Fruit fly (Drosophila melanogaster) Kc167 (cell line): ENCODE results near the gene Mocs1.

Experiments
- Myc ChIP-seq: fragments of >200 bp; optimal IDR thresholded peaks from 2 replicates; lab custom pipeline; 2017; ENCODE audit warnings: missing external identifiers
- Sin3A ChIP-seq: fragments of >200 bp; optimal IDR thresholded peaks from 2 replicates; lab custom pipeline; 2018; ENCODE audit warnings: missing external identifiers
- h ChIP-seq: fragments of >200 bp; optimal IDR thresholded peaks from 3 replicates; lab custom pipeline; 2018; ENCODE audit warnings: missing external identifiers
- insv ChIP-seq: fragments of >200 bp; optimal IDR thresholded peaks from 3 replicates; lab custom pipeline; 2018; ENCODE audit warnings: missing external identifiers
- psq ChIP-seq: fragments of >200 bp; optimal IDR thresholded peaks from 2 replicates; lab custom pipeline; 2017; ENCODE audit warnings: missing external identifiers
- ttk ChIP-seq: sonication (Bioruptor generic); optimal IDR thresholded peaks from 2 replicates; lab custom pipeline; 2017; ENCODE audit warnings: missing external identifiers

Gene Mocs1

DNA sequence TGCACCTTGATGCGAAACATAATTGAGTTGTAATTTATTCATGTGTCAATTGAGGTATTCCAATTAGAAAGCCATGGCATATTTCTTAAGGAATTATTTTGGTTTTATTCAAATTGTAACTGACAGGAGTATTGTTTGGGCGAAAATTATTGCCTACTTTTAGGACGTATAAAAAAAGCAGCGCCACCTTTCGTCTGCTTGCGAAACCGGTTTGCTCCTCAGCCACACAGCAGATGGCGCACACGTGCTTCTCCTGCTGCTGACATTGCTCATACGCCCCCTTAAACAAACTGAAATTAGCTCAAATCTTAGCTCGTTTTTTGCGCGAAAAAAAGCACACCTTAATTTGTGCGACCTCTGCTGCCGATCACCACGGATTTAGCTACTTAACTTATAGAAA lies 22.4 kb upstream of the Mocs1 start:
- no peak for TF ChIP-seq insv (lab: Kevin White, UChicago)
- TF ChIP-seq psq (lab: Kevin White, UChicago): no peak
- no peak for TF ChIP-seq Sin3A (lab: Kevin White, UChicago)
- no peak for TF ChIP-seq ttk (lab: Kevin White, UChicago)
- TF ChIP-seq Myc: no peak
- no peak for TF ChIP-seq h (lab: Kevin White, UChicago)

dm6 chr3L:11049414-11049813 lies 20.9 kb upstream of the Mocs1 start:
- TF ChIP-seq Myc: no peak

DNA sequence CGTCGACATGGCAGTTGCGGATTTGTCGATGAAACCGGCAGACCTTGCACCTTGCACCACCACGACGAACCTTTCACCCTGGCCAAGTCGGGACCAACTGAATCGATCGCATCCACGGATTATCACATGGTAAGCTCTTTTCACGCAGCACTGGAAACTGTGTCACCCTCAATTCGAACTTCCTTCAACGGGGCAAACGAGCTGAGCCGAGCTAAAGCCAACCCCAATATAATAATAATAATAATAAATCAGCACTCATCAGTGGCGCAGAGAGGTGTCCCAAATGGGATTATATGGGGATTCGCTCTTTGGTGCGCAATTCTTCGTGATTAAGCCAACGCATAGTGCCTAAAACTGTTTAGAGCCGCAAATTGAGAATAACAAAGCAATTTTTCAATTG lies 19.1 kb upstream of the Mocs1 start, which contains the start of gene CG43693:
Gene CG43693, minus strand, starts transcription at position 101 of the 400 bp plus-strand sequence.
- TF ChIP-seq ttk (lab: Kevin White, UChicago): no peak
- TF ChIP-seq h (lab: Kevin White, UChicago): no peak
- TF ChIP-seq Myc: no peak
- TF ChIP-seq psq (lab: Kevin White, UChicago): no peak
- no peak for TF ChIP-seq insv (lab: Kevin White, UChicago)
- TF ChIP-seq Sin3A (lab: Kevin White, UChicago): no peak

- no peak for TF ChIP-seq h (lab: Kevin White, UChicago)
- no peak for TF ChIP-seq ttk (lab: Kevin White, UChicago)
- no peak for TF ChIP-seq insv (lab: Kevin White, UChicago)
- TF ChIP-seq Myc: no peak
- no peak for TF ChIP-seq psq (lab: Kevin White, UChicago)
- TF ChIP-seq Sin3A (lab: Kevin White, UChicago): no peak
These were observed 17.5 kb upstream of the Mocs1 start for dm6 chr3L:11052760-11053259.

DNA sequence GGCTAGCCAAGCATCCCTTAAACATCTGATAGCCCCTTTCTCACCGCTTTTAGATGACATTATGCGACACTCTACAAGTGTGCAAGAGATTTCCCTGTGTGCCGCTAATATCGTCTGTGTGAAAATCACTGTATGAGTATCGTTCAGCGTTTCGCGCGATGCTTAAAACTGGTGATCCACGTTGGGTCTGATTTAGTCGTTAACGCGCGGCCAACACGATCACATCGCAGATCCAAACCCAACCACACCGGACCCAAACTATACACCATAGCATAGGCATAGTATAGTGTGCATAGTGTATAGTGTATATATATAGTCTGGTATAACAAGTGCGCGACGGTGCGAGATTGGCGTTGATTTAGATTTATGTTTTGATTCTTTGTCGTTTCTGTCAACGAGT lies 16.5 kb upstream of the Mocs1 start, which contains the start of gene CG7888:
Gene CG7888, plus strand, starts transcription at position 193 of the 400 bp plus-strand sequence.
- no peak for TF ChIP-seq psq (lab: Kevin White, UChicago)
- TF ChIP-seq Myc: no peak
- TF ChIP-seq insv (lab: Kevin White, UChicago): no peak
- no peak for TF ChIP-seq ttk (lab: Kevin White, UChicago)
- no peak for TF ChIP-seq h (lab: Kevin White, UChicago)
- no peak for TF ChIP-seq Sin3A (lab: Kevin White, UChicago)

- TF ChIP-seq h (lab: Kevin White, UChicago): no peak
- TF ChIP-seq insv (lab: Kevin White, UChicago): no peak
- TF ChIP-seq ttk (lab: Kevin White, UChicago): no peak
- no peak for TF ChIP-seq psq (lab: Kevin White, UChicago)
- no peak for TF ChIP-seq Myc
- TF ChIP-seq Sin3A (lab: Kevin White, UChicago): no peak
These were observed 9.1 kb upstream of the Mocs1 start, which contains the start of the genes CG6321 and Blos2 for dm6 chr3L:11061200-11061599. CG6321 (minus strand) TSS chr3L:11061224. Blos2 (plus strand) TSS chr3L:11061571.

- TF ChIP-seq Sin3A (lab: Kevin White, UChicago) (no peak), ttk (lab: Kevin White, UChicago) (no peak), Myc (no peak), psq (lab: Kevin White, UChicago) (no peak), h (lab: Kevin White, UChicago) (no peak), insv (lab: Kevin White, UChicago) (no peak)
These were observed 7.9 kb upstream of the Mocs1 start, which contains the start of gene CG32069 for dm6 chr3L:11062441-11062840. CG32069 (minus strand) TSS chr3L:11062614.

dm6 chr3L:11064689-11065088 lies 5.6 kb upstream of the Mocs1 start, which contains the start of the genes CG32075, CG45101 and SuUR:
CG32075 (minus strand) TSS chr3L:11064941.
CG45101 (plus strand) TSS chr3L:11064991.
SuUR (plus strand) TSS chr3L:11064991.
- TF ChIP-seq ttk (lab: Kevin White, UChicago): no peak
- no peak for TF ChIP-seq psq (lab: Kevin White, UChicago)

dm6 chr3L:11065850-11066249 lies 4.5 kb upstream of the Mocs1 start:
- TF ChIP-seq psq (lab: Kevin White, UChicago) (no peak), Myc (no peak), ttk (lab: Kevin White, UChicago) (no peak), h (lab: Kevin White, UChicago) (no peak), insv (lab: Kevin White, UChicago) (no peak), Sin3A (lab: Kevin White, UChicago) (no peak)

- TF ChIP-seq Sin3A (lab: Kevin White, UChicago) (no peak), psq (lab: Kevin White, UChicago) (no peak), insv (lab: Kevin White, UChicago) (no peak), h (lab: Kevin White, UChicago) (no peak), ttk (lab: Kevin White, UChicago) (no peak), Myc (no peak)
These were observed 562 bp upstream of the Mocs1 start, which contains the start of gene CG6310 for dm6 chr3L:11069764-11070163. CG6310 (minus strand) TSS chr3L:11069864.

DNA sequence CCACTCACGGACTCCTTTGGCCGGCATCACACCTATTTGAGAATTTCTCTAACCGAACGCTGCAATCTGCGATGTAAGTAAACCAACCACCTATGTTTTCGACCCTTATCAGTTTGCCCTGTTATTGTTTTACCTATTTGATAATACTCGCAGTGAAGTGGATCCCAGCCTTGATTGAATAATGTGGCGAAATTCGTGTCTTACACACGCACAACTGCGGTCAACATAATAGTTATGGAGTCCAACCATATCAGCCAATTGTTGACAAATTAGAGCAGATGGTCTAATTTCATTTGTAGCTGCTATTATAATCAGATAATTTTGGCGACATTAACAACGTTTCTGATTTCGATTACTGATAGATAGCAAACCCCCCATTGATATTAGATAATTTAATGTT lies 731 bp downstream of the Mocs1 start:
- TF ChIP-seq ttk (lab: Kevin White, UChicago) (no peak), h (lab: Kevin White, UChicago) (no peak), insv (lab: Kevin White, UChicago) (no peak), Myc (no peak), Sin3A (lab: Kevin White, UChicago) (no peak), psq (lab: Kevin White, UChicago) (no peak)

DNA sequence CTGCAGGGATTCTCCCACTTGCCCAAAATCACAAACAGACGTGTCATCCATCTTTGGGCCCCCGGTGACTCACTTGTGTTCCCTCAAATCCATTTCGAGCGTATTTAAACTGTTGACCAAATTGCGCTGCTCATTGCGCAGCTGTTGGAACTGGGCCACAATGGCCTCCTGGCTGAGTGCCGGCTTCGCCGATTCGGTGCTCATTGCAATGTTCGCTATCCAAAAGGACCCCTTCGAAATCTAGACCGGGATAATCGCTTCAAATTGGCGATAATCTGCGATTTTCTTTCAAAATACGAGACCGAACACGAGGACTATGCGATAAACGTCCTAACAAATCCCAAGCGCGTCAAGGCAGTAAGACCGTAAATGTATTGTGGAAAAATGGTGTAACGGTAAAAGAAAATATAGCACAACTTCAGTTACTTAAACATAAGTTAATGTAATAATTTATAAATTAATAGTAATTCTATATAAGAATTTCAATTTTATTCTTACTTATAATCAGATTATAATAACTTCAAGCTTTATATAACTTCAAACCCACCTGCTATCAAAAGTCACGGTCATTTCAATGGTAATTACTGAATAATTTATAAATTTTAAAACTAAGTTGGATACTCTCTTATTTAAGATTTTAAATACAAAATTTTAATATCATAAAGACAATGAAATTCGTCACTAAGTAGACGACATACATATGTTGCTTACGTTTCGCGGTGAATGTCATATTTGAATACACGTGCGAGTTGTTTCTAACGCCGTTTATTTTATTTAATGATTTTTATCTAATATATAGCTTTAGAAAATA lies 3.9 kb downstream of the Mocs1 start, which contains the start of the genes Pfdn2 and Noc1:
Gene Pfdn2, minus strand, starts transcription at position 346 of the 811 bp plus-strand sequence.
Gene Noc1, plus strand, starts transcription at position 727 of the 811 bp plus-strand sequence.
- TF ChIP-seq Sin3A (lab: Kevin White, UChicago) (no peak), h (lab: Kevin White, UChicago) (no peak), insv (lab: Kevin White, UChicago) (no peak), Myc (no peak), ttk (lab: Kevin White, UChicago) (no peak), psq (lab: Kevin White, UChicago) (no peak)
